Worm (Caenorhabditis elegans) whole organism, late embryonic: Measurements from ENCODE around the gene T03F6.3.

Experiments
- elt-2 ChIP-seq: sonication (generic microtip); optimal IDR thresholded peaks from 2 replicates; lab custom pipeline; 2016; ENCODE audit warnings: missing genetic modification reagents, missing genetic modification characterization, missing compliant biosample characterization
- lin-11 ChIP-seq: fragments of 200-800 bp; sonication (Bioruptor generic); optimal IDR thresholded peaks from 2 replicates; lab custom pipeline; 2018; ENCODE audit warnings: mild to moderate bottlenecking, missing genetic modification characterization, missing compliant biosample characterization
- nfya-1 ChIP-seq: sonication (generic microtip); optimal IDR thresholded peaks from 2 replicates; lab custom pipeline; 2017; ENCODE audit warnings: missing genetic modification characterization, mild to moderate bottlenecking, missing compliant biosample characterization, antibody characterized with exemption, moderate library complexity
- nhr-11 ChIP-seq: fragments of 150-350 bp; optimal IDR thresholded peaks from 2 replicates; lab custom pipeline; 2014; ENCODE audit warnings: missing biosample characterization, missing genetic modification characterization
- nhr-232 ChIP-seq: sonication (generic microtip); optimal IDR thresholded peaks from 2 replicates; lab custom pipeline; 2016; ENCODE audit warnings: missing genetic modification characterization, missing compliant biosample characterization
- pqm-1 ChIP-seq: sonication (generic microtip); optimal IDR thresholded peaks from 2 replicates; lab custom pipeline; 2016; ENCODE audit warnings: missing genetic modification characterization, missing compliant biosample characterization
- rnt-1 ChIP-seq: sonication (generic microtip); optimal IDR thresholded peaks from 2 replicates; lab custom pipeline; 2016; ENCODE audit warnings: missing genetic modification characterization, missing compliant biosample characterization
- syd-9 ChIP-seq: sonication (generic microtip); optimal IDR thresholded peaks from 2 replicates; lab custom pipeline; 2016; ENCODE audit warnings: mild to moderate bottlenecking, missing genetic modification characterization, moderate library complexity, missing compliant biosample characterization
- tbx-2 ChIP-seq: sonication (generic microtip); optimal IDR thresholded peaks from 2 replicates; lab custom pipeline; 2016; ENCODE audit warnings: missing genetic modification characterization, missing compliant biosample characterization

- TF ChIP-seq tbx-2 (no peak), nfya-1 (tag; lab: Kevin White, UChicago) (no peak), rnt-1 (tag; lab: Kevin White, UChicago) (no peak), lin-11 (tag; lab: Kevin White, UChicago) (no peak), elt-2 (tag; lab: Kevin White, UChicago) (no peak), syd-9 (no peak), nhr-11 (tag; lab: Kevin White, UChicago) (no peak), nhr-232 (tag; lab: Kevin White, UChicago) (no peak), pqm-1 (no peak)
Observed at ce11 chrIII:13343562-13344139, 45.5 kb upstream of the T03F6.3 start.
